Fruit fly (Drosophila melanogaster) whole organism: Measurements from ENCODE around the gene Tmx3.
A peak's percentile ranks its signal among the peaks of the same experiment; 100 is the strongest.

Experiments used
- CG8478 ChIP-seq: fragments of >200 bp; optimal IDR thresholded peaks from 2 replicates; lab custom pipeline; 2018; ENCODE audit warnings: inconsistent platforms
- Dll ChIP-seq: fragments of >200 bp; optimal IDR thresholded peaks from 2 replicates; lab custom pipeline; 2017
- EcR ChIP-seq, 2 experiments: fragments of >200 bp; optimal IDR thresholded peaks; 2 replicates each; lab custom pipeline; 2017; ENCODE audit warnings: missing biosample characterization in 2 of 2, missing genetic modification characterization in 2 of 2, missing genetic modification reagents in 2 of 2
- pan ChIP-seq: fragments of >200 bp; optimal IDR thresholded peaks from 2 replicates; lab custom pipeline; 2017
- psq ChIP-seq: fragments of >200 bp; optimal IDR thresholded peaks from 2 replicates; lab custom pipeline; 2017
- usp ChIP-seq: fragments of >200 bp; optimal IDR thresholded peaks from 2 replicates; lab custom pipeline; 2017; ENCODE audit warnings: missing biosample characterization, missing genetic modification characterization, mixed read lengths

The Tmx3 gene

dm6 chr3L:16231857-16232256 lies 3.0 kb downstream of the Tmx3 start, which contains the start of the genes PDCD-5 and MED10:
Gene PDCD-5, minus strand, starts transcription at chr3L:16232038.
Gene MED10, plus strand, starts transcription at chr3L:16232084.
- TF ChIP-seq CG8478 (lab: Kevin White, UChicago) (no peak), pan (lab: Kevin White, UChicago) (no peak), usp (GFP tag; lab: Kevin White, UChicago) (no peak), EcR (GFP tag; optimal IDR thresholded peaks at IDR 0.05; lab: Kevin White, UChicago) (no peak), Dll (lab: Kevin White, UChicago) (no peak), psq (lab: Kevin White, UChicago) (no peak)

dm6 chr3L:16232924-16233323 lies 4.0 kb downstream of the Tmx3 start, which contains the start of gene Hsc20:
Gene Hsc20, plus strand, starts transcription at chr3L:16233127.
- TF ChIP-seq EcR (GFP tag; optimal IDR thresholded peaks at IDR 0.05; lab: Kevin White, UChicago) (no peak), psq (lab: Kevin White, UChicago) (no peak), pan (lab: Kevin White, UChicago) (no peak), usp (GFP tag; lab: Kevin White, UChicago) (no peak), CG8478 (lab: Kevin White, UChicago) (no peak), Dll (lab: Kevin White, UChicago) (no peak)

DNA sequence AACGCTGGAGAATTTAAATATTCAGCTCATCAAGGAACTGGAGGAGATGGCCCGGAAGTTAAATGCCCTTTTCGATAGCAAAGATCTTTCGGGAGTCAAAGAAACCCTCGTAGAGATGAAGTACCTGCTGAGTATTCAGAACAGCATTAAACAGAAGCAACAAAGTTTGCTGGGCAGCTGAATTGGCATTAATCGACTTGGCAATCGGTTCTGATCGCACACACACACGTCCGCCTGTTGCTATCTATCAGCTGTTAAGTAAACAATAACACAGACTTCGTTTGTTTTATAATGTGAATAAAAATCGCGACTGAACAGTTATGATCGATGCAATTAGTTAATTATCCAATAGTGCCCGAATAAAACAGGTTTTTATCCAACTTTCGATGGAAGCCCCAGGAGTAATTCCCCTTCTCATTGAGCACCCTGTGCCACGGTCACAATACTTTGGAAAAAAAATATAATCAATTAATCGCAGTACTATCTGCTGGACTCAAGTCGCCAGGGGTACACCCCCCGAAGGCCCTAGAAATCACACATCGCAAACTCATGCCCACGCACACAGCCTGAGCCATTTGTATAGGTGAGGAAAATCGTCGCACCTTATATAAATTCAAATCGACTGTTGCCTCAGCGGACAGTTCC lies 5.1 kb downstream of the Tmx3 start:
- TF ChIP-seq psq (lab: Kevin White, UChicago) (no peak), EcR (GFP tag; optimal IDR thresholded peaks at IDR 0.05; lab: Kevin White, UChicago) (no peak), usp (GFP tag; lab: Kevin White, UChicago) (no peak), Dll (lab: Kevin White, UChicago) (no peak), CG8478 (lab: Kevin White, UChicago) (no peak), pan (lab: Kevin White, UChicago) (no peak)

DNA sequence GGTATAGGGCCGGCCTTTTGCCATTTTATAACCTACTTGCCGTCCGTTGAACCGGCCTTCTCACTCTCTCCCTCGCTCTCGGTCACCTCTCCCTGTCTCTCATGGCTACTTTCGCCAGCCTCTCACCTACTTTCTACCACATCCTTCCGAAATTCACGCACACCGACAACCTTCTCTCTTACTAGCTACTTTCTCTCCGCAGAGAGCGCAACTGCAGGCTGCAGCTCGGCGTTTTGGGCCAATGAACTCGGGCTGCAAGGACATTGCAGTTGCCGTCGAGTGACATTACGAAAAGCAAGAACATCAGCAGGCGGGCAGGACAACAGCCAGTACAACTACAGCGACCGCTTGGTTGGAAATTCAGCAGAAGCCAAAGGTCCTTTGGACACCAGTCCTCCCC lies 12.4 kb downstream of the Tmx3 start:
- TF ChIP-seq EcR (GFP tag; optimal IDR thresholded peaks at IDR 0.05; lab: Kevin White, UChicago) (peak in 1 of 2 experiments; percentile 61), psq (lab: Kevin White, UChicago) (no peak)

dm6 chr3L:16252255-16252654 lies 23.4 kb downstream of the Tmx3 start, which contains the start of gene CG13055:
Gene CG13055, minus strand, starts transcription at chr3L:16252355.
- TF ChIP-seq usp (GFP tag; lab: Kevin White, UChicago) (no peak), pan (lab: Kevin White, UChicago) (no peak), CG8478 (lab: Kevin White, UChicago) (no peak), Dll (lab: Kevin White, UChicago) (no peak), psq (lab: Kevin White, UChicago) (no peak), EcR (GFP tag; optimal IDR thresholded peaks at IDR 0.05; lab: Kevin White, UChicago) (no peak)

- TF ChIP-seq Dll (lab: Kevin White, UChicago) (no peak), pan (lab: Kevin White, UChicago) (no peak), EcR (GFP tag; optimal IDR thresholded peaks at IDR 0.05; lab: Kevin White, UChicago) (no peak), usp (GFP tag; lab: Kevin White, UChicago) (no peak), psq (lab: Kevin White, UChicago) (no peak), CG8478 (lab: Kevin White, UChicago) (no peak)
These were observed 28.3 kb downstream of the Tmx3 start, which contains the start of gene CG13054 for dm6 chr3L:16257118-16257627. Gene CG13054, minus strand, starts transcription at chr3L:16257191.

DNA sequence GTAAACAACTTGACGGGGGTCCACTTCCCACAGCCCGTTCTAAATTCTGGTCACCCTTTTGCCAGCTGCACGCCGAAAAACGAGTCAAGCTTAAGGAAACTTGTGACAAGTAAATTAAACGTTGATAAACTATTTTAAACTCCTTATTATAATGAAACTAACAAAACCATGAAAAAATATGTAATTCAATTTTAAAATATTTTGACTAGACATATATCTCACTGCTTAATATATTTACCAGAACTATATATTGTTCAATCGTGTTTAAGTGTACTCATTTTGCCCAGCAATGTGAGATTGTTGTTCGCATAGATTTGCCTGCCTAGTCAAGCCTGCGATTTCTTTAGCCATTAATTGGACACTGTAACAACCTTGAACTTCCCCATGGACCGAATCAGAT lies 30.7 kb downstream of the Tmx3 start, which contains the start of gene CG13053:
CG13053 (minus strand) TSS at position 171 of the 400 bp plus-strand sequence.
- TF ChIP-seq usp (GFP tag; lab: Kevin White, UChicago): no peak
- no peak for TF ChIP-seq Dll (lab: Kevin White, UChicago)
- no peak for TF ChIP-seq psq (lab: Kevin White, UChicago)
- no peak for TF ChIP-seq pan (lab: Kevin White, UChicago)
- no peak for TF ChIP-seq CG8478 (lab: Kevin White, UChicago)
- no peak for TF ChIP-seq EcR (GFP tag; optimal IDR thresholded peaks at IDR 0.05; lab: Kevin White, UChicago)

DNA sequence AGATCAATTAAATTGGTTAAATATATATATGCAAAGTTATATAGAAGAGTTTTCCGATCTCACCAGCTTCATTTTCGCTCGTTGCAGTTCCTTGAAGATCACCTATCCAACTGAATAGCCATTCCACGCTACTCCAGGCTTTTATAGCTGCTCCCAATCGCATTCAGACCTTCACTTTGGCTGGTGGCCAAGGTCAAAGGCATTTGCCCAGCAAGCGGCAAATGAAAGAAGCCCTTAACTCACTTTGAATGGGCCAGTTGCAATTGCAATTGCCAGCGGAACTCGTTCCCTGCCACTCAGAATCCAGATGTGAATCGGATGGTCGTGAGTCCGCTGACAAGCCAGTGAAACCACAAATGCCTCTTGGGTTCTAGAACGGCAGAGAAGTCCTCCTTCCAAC lies 32.6 kb downstream of the Tmx3 start, which contains the start of gene CG34247:
CG34247 (minus strand) TSS at position 101 of the 400 bp plus-strand sequence.
- no peak for TF ChIP-seq pan (lab: Kevin White, UChicago)
- no peak for TF ChIP-seq psq (lab: Kevin White, UChicago)
- TF ChIP-seq Dll (lab: Kevin White, UChicago): no peak
- no peak for TF ChIP-seq CG8478 (lab: Kevin White, UChicago)
- TF ChIP-seq usp (GFP tag; lab: Kevin White, UChicago): no peak
- TF ChIP-seq EcR (GFP tag; optimal IDR thresholded peaks at IDR 0.05; lab: Kevin White, UChicago): no peak

- no peak for TF ChIP-seq psq (lab: Kevin White, UChicago)
- no peak for TF ChIP-seq usp (GFP tag; lab: Kevin White, UChicago)
- no peak for TF ChIP-seq CG8478 (lab: Kevin White, UChicago)
- TF ChIP-seq Dll (lab: Kevin White, UChicago): no peak
- TF ChIP-seq pan (lab: Kevin White, UChicago): no peak
- TF ChIP-seq EcR (GFP tag; optimal IDR thresholded peaks at IDR 0.05; lab: Kevin White, UChicago): no peak
These were observed 33.5 kb downstream of the Tmx3 start, which contains the start of gene CG13071 for dm6 chr3L:16262440-16262839. Gene CG13071, plus strand, starts transcription at chr3L:16262740.

dm6 chr3L:16263043-16263442 lies 34.1 kb downstream of the Tmx3 start, which contains the start of gene CG13070:
Gene CG13070, plus strand, starts transcription at chr3L:16263343.
- no peak for TF ChIP-seq CG8478 (lab: Kevin White, UChicago)
- no peak for TF ChIP-seq Dll (lab: Kevin White, UChicago)
- no peak for TF ChIP-seq usp (GFP tag; lab: Kevin White, UChicago)
- no peak for TF ChIP-seq EcR (GFP tag; optimal IDR thresholded peaks at IDR 0.05; lab: Kevin White, UChicago)
- no peak for TF ChIP-seq pan (lab: Kevin White, UChicago)
- TF ChIP-seq psq (lab: Kevin White, UChicago): no peak

- TF ChIP-seq Dll (lab: Kevin White, UChicago) (no peak), usp (GFP tag; lab: Kevin White, UChicago) (no peak), EcR (GFP tag; optimal IDR thresholded peaks at IDR 0.05; lab: Kevin White, UChicago) (no peak), psq (lab: Kevin White, UChicago) (no peak), CG8478 (lab: Kevin White, UChicago) (no peak), pan (lab: Kevin White, UChicago) (no peak)
These were observed 36.1 kb downstream of the Tmx3 start, which contains the start of the genes CG13051 and CG13069 for dm6 chr3L:16265000-16265399. Gene CG13051, minus strand, starts transcription at chr3L:16265100. Gene CG13069, plus strand, starts transcription at chr3L:16265385.
